Worm (Caenorhabditis elegans) whole organism, L4 larva: Measurements from ENCODE around the gene Y113G7B.27.

Experiments
- D1046.2 ChIP-seq: fragments of 200-800 bp; sonication (Bioruptor generic); IDR thresholded peaks from 2 replicates; pipeline ENCODE4 v1.3.6; 2022; ENCODE audit warnings: missing genetic modification characterization, missing compliant biosample characterization
- F10B5.3 ChIP-seq: sonication (generic microtip); optimal IDR thresholded peaks from 2 replicates; lab custom pipeline; 2016; ENCODE audit warnings: mild to moderate bottlenecking, missing genetic modification characterization, missing compliant biosample characterization
- F26F4.8 ChIP-seq: fragments of 200-800 bp; sonication (Bioruptor generic); conservative IDR thresholded peaks from 2 replicates; pipeline ENCODE4 v1.3.6; 2022; ENCODE audit warnings: missing genetic modification characterization, missing compliant biosample characterization
- T20F7.1 ChIP-seq: fragments of 200-800 bp; sonication (Bioruptor generic); optimal IDR thresholded peaks from 2 replicates; lab custom pipeline; 2018; ENCODE audit warnings: mild to moderate bottlenecking, missing genetic modification characterization, missing compliant biosample characterization
- Y105C5A.15 ChIP-seq: fragments of 200-800 bp; sonication (Bioruptor generic); IDR thresholded peaks from 2 replicates; pipeline ENCODE4 v1.3.6; 2022; ENCODE audit warnings: missing genetic modification characterization, missing compliant biosample characterization
- Y75B8A.6 ChIP-seq: fragments of 200-800 bp; sonication (Bioruptor generic); IDR thresholded peaks from 2 replicates; pipeline ENCODE4 v1.3.6; 2022; ENCODE audit warnings: missing genetic modification reagents, missing genetic modification characterization, missing compliant biosample characterization
- aha-1 ChIP-seq: fragments of 150-350 bp; peaks from one replicate; lab custom pipeline; 2014; ENCODE audit warnings: missing biosample characterization, missing genetic modification characterization
- aly-2 ChIP-seq: sonication (generic microtip); optimal IDR thresholded peaks from 2 replicates; lab custom pipeline; 2018; ENCODE audit warnings: missing biosample characterization, missing genetic modification characterization
- ceh-20 ChIP-seq: fragments of 200-800 bp; sonication (Bioruptor generic); IDR thresholded peaks from 2 replicates; pipeline ENCODE4 v1.3.6; 2022; ENCODE audit warnings: missing genetic modification reagents, missing genetic modification characterization, missing compliant biosample characterization
- ceh-28 ChIP-seq: fragments of 150-350 bp; optimal IDR thresholded peaks from 2 replicates; lab custom pipeline; 2014; ENCODE audit warnings: missing biosample characterization, missing genetic modification reagents, missing genetic modification characterization
- ceh-44 ChIP-seq: fragments of 200-800 bp; sonication (Bioruptor generic); IDR thresholded peaks from 2 replicates; pipeline ENCODE4 v1.3.6; 2022; ENCODE audit warnings: missing genetic modification reagents, missing genetic modification characterization, missing compliant biosample characterization
- ceh-82 ChIP-seq: sonication (generic microtip); optimal IDR thresholded peaks from 2 replicates; lab custom pipeline; 2017; ENCODE audit warnings: missing biosample characterization, missing genetic modification characterization
- cey-2 ChIP-seq: sonication (generic microtip); optimal IDR thresholded peaks from 3 replicates; lab custom pipeline; 2017; ENCODE audit warnings: missing genetic modification characterization, mild to moderate bottlenecking, missing compliant biosample characterization, antibody characterized with exemption, borderline replicate concordance; ENCODE audit not compliant: insufficient read depth
- ctbp-1 ChIP-seq: fragments of 200-800 bp; sonication (Bioruptor generic); IDR thresholded peaks from 2 replicates; pipeline ENCODE4 v1.3.6; 2022; ENCODE audit warnings: missing genetic modification reagents, missing genetic modification characterization, missing compliant biosample characterization
- daf-16 ChIP-seq, 3 experiments: sonication (generic microtip); optimal IDR thresholded peaks; 2 replicates each; lab custom pipeline; 2016 to 2017; ENCODE audit warnings: missing genetic modification characterization in 3 of 3, missing genetic modification reagents in 3 of 3, mild to moderate bottlenecking in 2 of 3, missing compliant biosample characterization in 2 of 3, missing biosample characterization in 1 of 3, moderate library complexity in 1 of 3
- gei-8 ChIP-seq: fragments of 200-800 bp; sonication (Bioruptor generic); optimal IDR thresholded peaks from 2 replicates; lab custom pipeline; 2018; ENCODE audit warnings: mild to moderate bottlenecking, missing genetic modification characterization, missing compliant biosample characterization
- lin-1 ChIP-seq: fragments of 200-800 bp; sonication (Bioruptor generic); IDR thresholded peaks from 2 replicates; pipeline ENCODE4 v1.3.6; 2022; ENCODE audit warnings: missing genetic modification reagents, missing genetic modification characterization, missing compliant biosample characterization
- lir-3 ChIP-seq: sonication (generic microtip); optimal IDR thresholded peaks from 2 replicates; lab custom pipeline; 2016; ENCODE audit warnings: mild to moderate bottlenecking, missing genetic modification characterization, missing compliant biosample characterization
- madf-5 ChIP-seq, 2 experiments: fragments of 200-800 bp; sonication (Bioruptor generic); IDR thresholded peaks; 2 replicates each; pipeline ENCODE4 v1.3.6; 2022; ENCODE audit warnings: missing compliant biosample characterization in 2 of 2, missing genetic modification characterization in 2 of 2
- mdl-1 ChIP-seq, 2 experiments: fragments of 150-350 bp in 1 of 2; sonication (generic microtip) in 1 of 2; optimal IDR thresholded peaks; 2 replicates each; lab custom pipeline; 2014 to 2017; ENCODE audit warnings: missing biosample characterization in 2 of 2, missing genetic modification characterization in 2 of 2
- mxl-2 ChIP-seq: fragments of 200-800 bp; sonication (Bioruptor generic); conservative IDR thresholded peaks from 2 replicates; pipeline ENCODE4 v1.3.6; 2022; ENCODE audit warnings: missing genetic modification reagents, missing genetic modification characterization, missing compliant biosample characterization
- nhr-25 ChIP-seq: sonication (generic microtip); optimal IDR thresholded peaks from 2 replicates; lab custom pipeline; 2017; ENCODE audit warnings: missing genetic modification characterization, mild to moderate bottlenecking, missing compliant biosample characterization, antibody characterized with exemption, moderate library complexity, borderline replicate concordance; ENCODE audit not compliant: insufficient read depth
- nhr-42 ChIP-seq: fragments of 200-800 bp; sonication (Bioruptor generic); IDR thresholded peaks from 2 replicates; pipeline ENCODE4 v1.3.6; 2022; ENCODE audit warnings: missing genetic modification characterization, missing compliant biosample characterization
- nhr-6 ChIP-seq: fragments of 150-350 bp; optimal IDR thresholded peaks from 2 replicates; lab custom pipeline; 2014; ENCODE audit warnings: missing biosample characterization, missing genetic modification characterization
- php-3 ChIP-seq: fragments of 200-800 bp; sonication (Bioruptor generic); IDR thresholded peaks from 2 replicates; pipeline ENCODE4 v1.3.6; 2022; ENCODE audit warnings: missing genetic modification reagents, missing genetic modification characterization, missing compliant biosample characterization
- sdz-12 ChIP-seq: fragments of 200-800 bp; sonication (Bioruptor generic); optimal IDR thresholded peaks from 2 replicates; lab custom pipeline; 2018; ENCODE audit warnings: mild to moderate bottlenecking, missing genetic modification characterization, missing compliant biosample characterization
- snpc-4 ChIP-seq: fragments of 150-350 bp; optimal IDR thresholded peaks from 2 replicates; lab custom pipeline; 2014; ENCODE audit warnings: missing biosample characterization, missing genetic modification characterization
- spr-1 ChIP-seq: sonication (generic microtip); optimal IDR thresholded peaks from 2 replicates; lab custom pipeline; 2016; ENCODE audit warnings: mild to moderate bottlenecking, missing genetic modification characterization, missing compliant biosample characterization
- tra-1 ChIP-seq: fragments of 200-800 bp; sonication (Bioruptor generic); IDR thresholded peaks from 2 replicates; pipeline ENCODE4 v1.3.6; 2022; ENCODE audit warnings: missing genetic modification reagents, missing genetic modification characterization, missing compliant biosample characterization
- unc-130 ChIP-seq: sonication (generic microtip); optimal IDR thresholded peaks from 2 replicates; lab custom pipeline; 2016; ENCODE audit warnings: missing genetic modification reagents, missing genetic modification characterization, missing compliant biosample characterization
- vab-7 ChIP-seq: fragments of 200-800 bp; sonication (Bioruptor generic); IDR thresholded peaks from 2 replicates; pipeline ENCODE4 v1.3.6; 2022; ENCODE audit warnings: missing genetic modification reagents, missing genetic modification characterization, missing compliant biosample characterization
- zag-1 ChIP-seq: fragments of 150-350 bp; optimal IDR thresholded peaks from 2 replicates; lab custom pipeline; 2014; ENCODE audit warnings: missing biosample characterization, missing genetic modification characterization
- ztf-11 ChIP-seq: fragments of 150-350 bp; optimal IDR thresholded peaks from 2 replicates; lab custom pipeline; 2014; ENCODE audit warnings: missing biosample characterization, missing genetic modification characterization

Gene Y113G7B.27

ce11 chrV:20206086-20206485 is 13.5 kb downstream of the Y113G7B.27 start, which contains the start of the genes fbxb-59 and srbc-34:
fbxb-59 (minus strand) TSS chrV:20206186.
srbc-34 (plus strand) TSS chrV:20206318.
- TF ChIP-seq mdl-1 (tag; optimal IDR thresholded peaks at IDR 0.05; lab: Kevin White, UChicago) (no peak), lin-1 (no peak), gei-8 (GFP tag; lab: Kevin White, UChicago) (no peak), nhr-6 (tag; lab: Kevin White, UChicago) (no peak), D1046.2 (no peak), unc-130 (GFP tag; lab: Kevin White, UChicago) (no peak), nhr-25 (no peak)

ce11 chrV:20212584-20212983 is 20.0 kb downstream of the Y113G7B.27 start, which contains the start of gene Y113G7B.12:
Y113G7B.12 (minus strand) TSS chrV:20212684.
- TF ChIP-seq ceh-28 (tag; lab: Kevin White, UChicago) (no peak), Y75B8A.6 (no peak), aha-1 (tag; lab: Kevin White, UChicago) (peak; percentile 44)

ce11 chrV:20213097-20213496 is 20.5 kb downstream of the Y113G7B.27 start:
- TF ChIP-seq daf-16 (GFP tag; optimal IDR thresholded peaks at IDR 0.05; lab: Kevin White, UChicago) (no peak), daf-16 (tag; optimal IDR thresholded peaks at IDR 0.05; lab: Kevin White, UChicago) (peak; percentile 79), zag-1 (tag; lab: Kevin White, UChicago) (no peak), ztf-11 (tag; lab: Kevin White, UChicago) (no peak), aly-2 (no peak), lir-3 (tag; lab: Kevin White, UChicago) (no peak), Y105C5A.15 (GFP tag; lab: Robert Waterston, UW) (no peak)

ce11 chrV:20215197-20215596 is 22.6 kb downstream of the Y113G7B.27 start, which contains the start of gene Y113G7B.11:
Y113G7B.11 (minus strand) TSS chrV:20215297.
- TF ChIP-seq ceh-20 (GFP tag; lab: Robert Waterston, UW), result no peak
- no peak for TF ChIP-seq vab-7 (GFP tag; lab: Robert Waterston, UW)
- TF ChIP-seq ceh-44 (GFP tag; lab: Robert Waterston, UW), result no peak
- TF ChIP-seq, all 104 proteins: peak for 0

- TF ChIP-seq tra-1 (GFP tag; lab: Robert Waterston, UW), result no peak
- TF ChIP-seq F26F4.8 (GFP tag; lab: Robert Waterston, UW), result no peak
- TF ChIP-seq sdz-12 (GFP tag; lab: Kevin White, UChicago), result no peak
- TF ChIP-seq nhr-42 (GFP tag; lab: Robert Waterston, UW), result no peak
- no peak for TF ChIP-seq cey-2 (tag; lab: Kevin White, UChicago)
- no peak for TF ChIP-seq madf-5 (GFP tag; IDR thresholded peaks at IDR 0.05; lab: Robert Waterston, UW)
- TF ChIP-seq mxl-2 (GFP tag; lab: Robert Waterston, UW), result no peak
- TF ChIP-seq snpc-4, result no peak
- no peak for TF ChIP-seq spr-1 (tag; lab: Kevin White, UChicago)
- TF ChIP-seq php-3 (GFP tag; lab: Robert Waterston, UW), result no peak
- TF ChIP-seq F10B5.3 (tag; lab: Kevin White, UChicago), result no peak
- no peak for TF ChIP-seq ctbp-1 (GFP tag; lab: Robert Waterston, UW)
- TF ChIP-seq mdl-1 (tag; optimal IDR thresholded peaks at IDR 0.05; lab: Kevin White, UChicago), result no peak
- no peak for TF ChIP-seq T20F7.1 (GFP tag; lab: Kevin White, UChicago)
- no peak for TF ChIP-seq ceh-44 (GFP tag; lab: Robert Waterston, UW)
- TF ChIP-seq lir-3 (tag; lab: Kevin White, UChicago), result no peak
- no peak for TF ChIP-seq ceh-82 (tag; lab: Kevin White, UChicago)
- TF ChIP-seq, all 104 proteins: peak for 0
Observed at ce11 chrV:20220604-20221003, 28.0 kb downstream of the Y113G7B.27 start.
